Worm (Caenorhabditis elegans): Measurements from ENCODE around the gene clec-142.

clec-142 gene

DNA sequence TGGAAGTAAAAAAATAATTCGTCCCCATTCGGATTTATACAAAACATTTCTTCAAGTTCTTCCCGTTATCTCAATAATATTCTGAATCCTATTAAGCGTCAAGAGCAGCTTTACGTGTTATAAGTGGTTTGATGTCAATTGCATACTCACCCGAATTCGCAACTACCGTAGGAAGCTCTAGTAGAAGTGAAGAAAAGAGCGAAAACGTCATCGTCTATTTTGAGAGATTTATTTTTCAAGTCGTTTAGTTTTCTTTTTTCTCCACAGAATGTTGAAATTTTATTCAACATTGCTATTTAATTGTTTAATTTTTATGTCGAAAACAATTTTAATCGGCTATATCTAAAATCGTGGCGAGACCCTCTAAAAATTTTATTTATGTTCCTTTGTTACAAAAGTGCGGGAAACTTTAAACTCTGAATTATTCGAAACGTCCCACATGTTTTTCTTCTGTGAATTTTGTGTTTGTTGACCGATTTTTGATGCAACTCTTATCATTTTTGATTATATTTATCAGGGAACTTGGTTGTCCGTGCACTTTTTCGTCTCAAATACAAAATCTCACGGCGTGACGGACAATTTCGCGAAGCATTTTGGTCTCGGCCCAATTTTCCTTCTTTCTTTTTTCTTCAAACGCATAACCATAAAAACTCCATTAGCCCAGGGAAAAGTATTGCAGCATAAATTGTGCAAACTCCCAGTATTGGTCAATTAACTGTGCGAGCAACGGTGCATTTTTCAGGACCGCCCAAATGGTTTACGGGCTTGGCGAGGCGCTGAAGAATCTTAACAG is 8.4 kb upstream of the clec-142 start, which contains the start of gene tdc-1:
Gene tdc-1, plus strand, starts transcription at position 743 of the 793 bp plus-strand sequence.
- TF ChIP-seq scrt-1 (GFP tag; IDR thresholded peaks at IDR 0.05) (no peak), pes-1 (GFP tag; IDR thresholded peaks at IDR 0.05) (no peak), F13C5.2 (tag; optimal IDR thresholded peaks at IDR 0.05) (no peak), ama-1 (optimal IDR thresholded peaks at IDR 0.05) (no peak), flt-1 (GFP tag; IDR thresholded peaks at IDR 0.05) (no peak), hnd-1 (tag; optimal IDR thresholded peaks at IDR 0.05) (no peak), hmbx-1 (tag; optimal IDR thresholded peaks at IDR 0.05) (no peak)

- TF ChIP-seq ama-1 (optimal IDR thresholded peaks at IDR 0.05) (no peak), pes-1 (GFP tag; IDR thresholded peaks at IDR 0.05) (no peak), hnd-1 (tag; optimal IDR thresholded peaks at IDR 0.05) (no peak), scrt-1 (GFP tag; IDR thresholded peaks at IDR 0.05) (no peak), tbx-37 (GFP tag; conservative IDR thresholded peaks at IDR 0.05) (no peak), ets-7 (tag; optimal IDR thresholded peaks at IDR 0.05) (no peak), sea-1 (GFP tag; conservative IDR thresholded peaks at IDR 0.05) (no peak), aly-1 (tag; optimal IDR thresholded peaks at IDR 0.05) (no peak), hmbx-1 (tag; optimal IDR thresholded peaks at IDR 0.05) (no peak), ceh-13 (GFP tag; optimal IDR thresholded peaks at IDR 0.05) (no peak)
These were observed 5.4 kb upstream of the clec-142 start for ce11 chrII:8273060-8273459.

- TF ChIP-seq scrt-1 (GFP tag; IDR thresholded peaks at IDR 0.05) (no peak), hmg-4 (GFP tag; optimal IDR thresholded peaks at IDR 0.05) (no peak), pes-1 (GFP tag; IDR thresholded peaks at IDR 0.05) (no peak), ceh-36 (tag; optimal IDR thresholded peaks at IDR 0.05) (no peak), tbx-11 (GFP tag; IDR thresholded peaks at IDR 0.05) (no peak), flt-1 (GFP tag; IDR thresholded peaks at IDR 0.05) (no peak), sea-1 (GFP tag; conservative IDR thresholded peaks at IDR 0.05) (no peak), B0310.2 (tag; optimal IDR thresholded peaks at IDR 0.05) (no peak), tra-4 (tag; optimal IDR thresholded peaks at IDR 0.05) (no peak), F13C5.2 (tag; optimal IDR thresholded peaks at IDR 0.05) (no peak), ceh-13 (GFP tag; optimal IDR thresholded peaks at IDR 0.05) (no peak), tbx-37 (GFP tag; conservative IDR thresholded peaks at IDR 0.05) (no peak), ets-7 (tag; optimal IDR thresholded peaks at IDR 0.05) (no peak)
These were observed 2.4 kb upstream of the clec-142 start, which contains the start of the genes gei-14 and slc-25A32 for ce11 chrII:8276057-8276456. TSS of gene gei-14 (minus strand) at chrII:8276231. TSS of gene slc-25A32 (plus strand) at chrII:8276298.

ce11 chrII:8283158-8283717 is 4.8 kb downstream of the clec-142 start, which contains the start of the genes nst-1 and cct-4:
TSS of gene nst-1 (minus strand) at chrII:8283208.
TSS of gene cct-4 (plus strand) at chrII:8283667.
- TF ChIP-seq scrt-1 (GFP tag; IDR thresholded peaks at IDR 0.05) (no peak), flt-1 (GFP tag; IDR thresholded peaks at IDR 0.05) (no peak)

- TF ChIP-seq B0310.2 (tag; optimal IDR thresholded peaks at IDR 0.05) (no peak), sea-1 (GFP tag; conservative IDR thresholded peaks at IDR 0.05) (no peak), hnd-1 (tag; optimal IDR thresholded peaks at IDR 0.05) (no peak), ets-7 (tag; optimal IDR thresholded peaks at IDR 0.05) (no peak), tra-4 (tag; optimal IDR thresholded peaks at IDR 0.05) (no peak), hmg-4 (GFP tag; optimal IDR thresholded peaks at IDR 0.05) (no peak), ceh-13 (GFP tag; optimal IDR thresholded peaks at IDR 0.05) (no peak), hmbx-1 (tag; optimal IDR thresholded peaks at IDR 0.05) (no peak), flt-1 (GFP tag; IDR thresholded peaks at IDR 0.05) (no peak), ceh-36 (tag; optimal IDR thresholded peaks at IDR 0.05) (no peak), ama-1 (optimal IDR thresholded peaks at IDR 0.05) (no peak), pes-1 (GFP tag; IDR thresholded peaks at IDR 0.05) (no peak), F13C5.2 (tag; optimal IDR thresholded peaks at IDR 0.05) (no peak), aly-1 (tag; optimal IDR thresholded peaks at IDR 0.05) (no peak), scrt-1 (GFP tag; IDR thresholded peaks at IDR 0.05) (no peak), tbx-11 (GFP tag; IDR thresholded peaks at IDR 0.05) (no peak), tbx-37 (GFP tag; conservative IDR thresholded peaks at IDR 0.05) (no peak)
These were observed 16.8 kb downstream of the clec-142 start, which contains the start of gene nlp-55 for ce11 chrII:8295296-8295695. TSS of gene nlp-55 (minus strand) at chrII:8295396.

DNA sequence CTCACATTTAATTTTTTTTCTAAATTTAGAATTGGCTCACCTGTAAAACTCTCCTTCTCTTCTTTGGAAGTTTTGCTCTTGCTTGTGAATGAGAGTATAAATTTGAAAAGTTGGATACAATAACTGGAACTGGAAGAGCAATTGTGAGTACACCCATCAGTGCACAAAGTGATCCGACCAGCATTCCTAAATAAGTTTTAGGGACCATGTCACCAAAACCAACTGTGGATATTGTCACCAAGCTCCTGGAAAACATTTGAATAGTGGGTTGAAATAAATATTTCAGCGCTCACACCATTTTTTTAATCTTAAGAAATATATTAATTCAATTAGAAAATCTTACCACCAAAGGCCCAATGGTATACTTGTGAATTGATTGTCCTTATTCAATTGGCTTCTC is 29.8 kb downstream of the clec-142 start:
- TF ChIP-seq tbx-11 (GFP tag; IDR thresholded peaks at IDR 0.05) (no peak), ceh-13 (GFP tag; optimal IDR thresholded peaks at IDR 0.05) (no peak), ets-7 (tag; optimal IDR thresholded peaks at IDR 0.05) (no peak), hmg-4 (GFP tag; optimal IDR thresholded peaks at IDR 0.05) (no peak), tbx-37 (GFP tag; conservative IDR thresholded peaks at IDR 0.05) (no peak), pes-1 (GFP tag; IDR thresholded peaks at IDR 0.05) (no peak), scrt-1 (GFP tag; IDR thresholded peaks at IDR 0.05) (no peak), ama-1 (optimal IDR thresholded peaks at IDR 0.05) (no peak), flt-1 (GFP tag; IDR thresholded peaks at IDR 0.05) (no peak), hnd-1 (tag; optimal IDR thresholded peaks at IDR 0.05) (no peak), aly-1 (tag; optimal IDR thresholded peaks at IDR 0.05) (no peak), F13C5.2 (tag; optimal IDR thresholded peaks at IDR 0.05) (no peak), tra-4 (tag; optimal IDR thresholded peaks at IDR 0.05) (no peak), hmbx-1 (tag; optimal IDR thresholded peaks at IDR 0.05) (no peak), B0310.2 (tag; optimal IDR thresholded peaks at IDR 0.05) (no peak)

DNA sequence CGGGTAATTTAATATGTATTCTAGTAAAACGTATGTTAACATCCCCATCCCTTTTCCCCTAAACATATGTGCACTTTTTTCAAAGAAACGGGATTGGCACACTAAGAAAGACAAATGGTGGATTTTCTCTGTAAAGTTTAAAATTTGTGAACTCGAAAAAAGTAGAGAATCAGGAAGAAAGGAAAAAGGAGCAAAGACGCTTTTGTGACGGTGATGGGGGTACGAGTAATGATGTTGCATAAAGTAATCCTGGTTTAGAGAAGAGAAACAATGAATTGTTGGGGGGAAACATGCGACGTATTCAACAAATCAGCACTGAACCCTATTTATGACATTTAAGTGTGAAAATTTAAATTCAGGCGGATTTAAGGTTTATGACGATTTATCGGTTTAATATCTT is 33.0 kb downstream of the clec-142 start:
- TF ChIP-seq ceh-13 (GFP tag; optimal IDR thresholded peaks at IDR 0.05) (no peak), B0310.2 (tag; optimal IDR thresholded peaks at IDR 0.05) (no peak), hnd-1 (tag; optimal IDR thresholded peaks at IDR 0.05) (no peak), tra-4 (tag; optimal IDR thresholded peaks at IDR 0.05) (no peak), flt-1 (GFP tag; IDR thresholded peaks at IDR 0.05) (no peak), scrt-1 (GFP tag; IDR thresholded peaks at IDR 0.05) (no peak), tbx-37 (GFP tag; conservative IDR thresholded peaks at IDR 0.05) (no peak), ceh-36 (tag; optimal IDR thresholded peaks at IDR 0.05) (no peak), sea-1 (GFP tag; conservative IDR thresholded peaks at IDR 0.05) (no peak), hmbx-1 (tag; optimal IDR thresholded peaks at IDR 0.05) (no peak), hmg-4 (GFP tag; optimal IDR thresholded peaks at IDR 0.05) (no peak), F13C5.2 (tag; optimal IDR thresholded peaks at IDR 0.05) (no peak), tbx-11 (GFP tag; IDR thresholded peaks at IDR 0.05) (no peak), aly-1 (tag; optimal IDR thresholded peaks at IDR 0.05) (no peak), pes-1 (GFP tag; IDR thresholded peaks at IDR 0.05) (no peak)
